Fruit fly (Drosophila melanogaster) whole organism, prepupa: ENCODE measurements around the gene Or22b.

ENCODE experiments used
- CG10631 ChIP-seq: fragments of 200-800 bp; sonication (Bioruptor generic); optimal IDR thresholded peaks from 2 replicates; lab custom pipeline; 2016; ENCODE audit warnings: missing biosample characterization, missing genetic modification characterization
- CG15336 ChIP-seq: fragments of 200-800 bp; sonication (Bioruptor generic); IDR thresholded peaks from 2 replicates; pipeline ENCODE4 v1.3.6; 2022; ENCODE audit warnings: missing biosample characterization, missing genetic modification characterization
- CG16779 ChIP-seq: fragments of 200-800 bp; sonication (Bioruptor generic); optimal IDR thresholded peaks from 3 replicates; lab custom pipeline; 2017; ENCODE audit warnings: missing biosample characterization, mild to moderate bottlenecking, missing genetic modification characterization
- CG6808 ChIP-seq: fragments of 200-800 bp; sonication (Bioruptor generic); optimal IDR thresholded peaks from 3 replicates; lab custom pipeline; 2017; ENCODE audit warnings: missing biosample characterization, missing genetic modification characterization, mild to moderate bottlenecking, moderate library complexity, missing genetic modification reagents
- Smox ChIP-seq: fragments of 200-800 bp; sonication (Bioruptor generic); optimal IDR thresholded peaks from 3 replicates; lab custom pipeline; 2016; ENCODE audit warnings: missing biosample characterization, missing genetic modification characterization
- fd85E ChIP-seq: fragments of 200-800 bp; sonication (Bioruptor generic); optimal IDR thresholded peaks from 3 replicates; lab custom pipeline; 2016; ENCODE audit warnings: missing biosample characterization, missing genetic modification characterization
- net ChIP-seq: fragments of 200-800 bp; sonication (Bioruptor generic); optimal IDR thresholded peaks from 3 replicates; lab custom pipeline; 2016; ENCODE audit warnings: missing biosample characterization, missing genetic modification characterization

DNA sequence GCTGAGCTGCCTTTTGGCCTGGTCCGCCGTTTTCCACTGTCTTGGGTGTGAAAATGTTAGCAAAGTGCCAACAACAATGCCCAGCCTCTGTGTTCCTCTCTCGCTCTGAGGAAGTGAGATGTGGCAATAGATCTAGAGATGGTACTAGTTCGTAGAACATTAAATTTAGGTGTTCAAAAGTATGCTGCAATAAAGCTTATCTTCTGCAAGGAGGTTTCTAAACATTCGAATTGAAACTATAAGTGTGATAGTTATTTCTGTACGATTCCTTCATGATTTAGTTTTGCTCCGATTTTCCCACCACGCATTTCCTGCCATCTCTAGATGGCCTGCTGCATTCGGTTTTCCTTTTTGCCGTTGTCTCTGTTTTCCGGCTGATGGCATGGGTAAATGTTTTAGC lies 44.0 kb upstream of the Or22b start:
- TF ChIP-seq CG10631 (GFP tag; lab: Kevin White, UChicago), result no peak
- TF ChIP-seq CG15336, result 0 out of 2 replicates have a peak, but pooled peaks have one; percentile 27
- no peak for TF ChIP-seq net (GFP tag; lab: Kevin White, UChicago)
- TF ChIP-seq CG16779 (tag; lab: Kevin White, UChicago), result no peak
- TF ChIP-seq Smox, result no peak
- no peak for TF ChIP-seq fd85E (GFP tag; lab: Kevin White, UChicago)
- no peak for TF ChIP-seq CG6808
